Fruit fly (Drosophila melanogaster) whole organism, prepupa: ENCODE measurements around the gene fon.

Source experiments
- Blimp-1 ChIP-seq: fragments of 200-800 bp; sonication (Bioruptor generic); optimal IDR thresholded peaks from 3 replicates; lab custom pipeline; 2017; ENCODE audit warnings: missing biosample characterization, missing genetic modification characterization, mild to moderate bottlenecking, moderate library complexity, missing genetic modification reagents
- CG10669 ChIP-seq: fragments of 200-800 bp; sonication (Bioruptor generic); optimal IDR thresholded peaks from 3 replicates; lab custom pipeline; 2018; ENCODE audit warnings: missing biosample characterization, mild to moderate bottlenecking, missing genetic modification characterization, moderate library complexity
- CG34406 ChIP-seq: fragments of 200-800 bp; sonication (Bioruptor generic); optimal IDR thresholded peaks from 3 replicates; lab custom pipeline; 2016; ENCODE audit warnings: missing biosample characterization, missing genetic modification characterization
- CG6792 ChIP-seq: fragments of 200-800 bp; sonication (Bioruptor generic); optimal IDR thresholded peaks from 3 replicates; lab custom pipeline; 2016; ENCODE audit warnings: missing biosample characterization, missing genetic modification characterization
- CG8319 ChIP-seq: fragments of 200-800 bp; sonication (Bioruptor generic); optimal IDR thresholded peaks from 3 replicates; lab custom pipeline; 2016; ENCODE audit warnings: missing biosample characterization, missing genetic modification characterization
- CG8632 ChIP-seq: fragments of 200-800 bp; sonication (Bioruptor generic); optimal IDR thresholded peaks from 3 replicates; lab custom pipeline; 2016; ENCODE audit warnings: missing biosample characterization, missing genetic modification characterization
- Eip78C ChIP-seq: fragments of 200-800 bp; sonication (Bioruptor generic); peaks from one replicate; lab custom pipeline; 2016; ENCODE audit warnings: missing biosample characterization, missing genetic modification characterization
- Hr38 ChIP-seq: sonication (Bioruptor generic); optimal IDR thresholded peaks from 2 replicates; lab custom pipeline; 2016; ENCODE audit warnings: missing biosample characterization, missing genetic modification characterization
- eg ChIP-seq: fragments of 200-800 bp; sonication (Bioruptor generic); IDR thresholded peaks from 3 replicates; pipeline ENCODE4 v1.3.6; 2022; ENCODE audit warnings: missing biosample characterization, missing genetic modification characterization
- svp ChIP-seq: fragments of 200-800 bp; sonication (Bioruptor generic); peaks from one replicate; lab custom pipeline; 2016; ENCODE audit warnings: missing biosample characterization, missing genetic modification characterization

DNA sequence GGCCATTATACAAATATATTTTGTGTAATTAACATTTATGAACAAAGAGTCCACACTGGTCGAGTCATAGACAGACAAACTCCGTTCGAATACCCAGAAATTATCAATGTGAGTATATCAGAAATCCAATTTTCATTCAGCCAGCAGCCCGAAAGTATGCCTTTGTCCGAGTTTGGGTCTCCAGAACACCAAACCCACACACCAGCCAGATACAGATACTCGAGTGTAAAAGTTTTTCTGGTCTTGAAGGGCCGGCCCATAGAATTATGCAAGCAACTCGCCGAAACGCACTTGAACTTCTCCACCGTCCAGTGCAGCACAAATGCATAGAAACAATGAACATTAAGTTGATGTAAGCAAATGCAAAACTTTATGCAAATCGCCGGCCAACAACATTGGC, 7.4 kb downstream of the fon start:
- TF ChIP-seq Eip78C (GFP tag; lab: Kevin White, UChicago) (no peak), CG6792 (GFP tag; lab: Kevin White, UChicago) (no peak), CG10669 (GFP tag; lab: Kevin White, UChicago) (no peak), CG8319 (GFP tag; lab: Kevin White, UChicago) (no peak), svp (GFP tag; lab: Kevin White, UChicago) (no peak), eg (GFP tag; lab: Robert Waterston, UW) (no peak), CG8632 (GFP tag; lab: Kevin White, UChicago) (no peak), CG34406 (GFP tag; lab: Kevin White, UChicago) (no peak), Hr38 (GFP tag; lab: Kevin White, UChicago) (no peak), Blimp-1 (GFP tag; lab: Kevin White, UChicago) (no peak)
